Worm (Caenorhabditis elegans) whole organism, L1 larva: ENCODE measurements around the gene prdx-6.

Source experiments
- C04F5.9 ChIP-seq: sonication (generic microtip); optimal IDR thresholded peaks from 2 replicates; lab custom pipeline; 2016; ENCODE audit warnings: missing genetic modification characterization, missing compliant biosample characterization
- C16A3.4 ChIP-seq: fragments of 150-350 bp; optimal IDR thresholded peaks from 2 replicates; lab custom pipeline; 2014; ENCODE audit warnings: missing biosample characterization, missing genetic modification characterization
- F16B12.6 ChIP-seq: fragments of 150-350 bp; optimal IDR thresholded peaks from 2 replicates; lab custom pipeline; 2014; ENCODE audit warnings: missing biosample characterization, missing genetic modification characterization
- Y116A8C.19 ChIP-seq: sonication (generic microtip); optimal IDR thresholded peaks from 2 replicates; lab custom pipeline; 2016; ENCODE audit warnings: missing compliant biosample characterization, missing genetic modification characterization, borderline replicate concordance
- aha-1 ChIP-seq: fragments of 150-350 bp; optimal IDR thresholded peaks from 2 replicates; lab custom pipeline; 2014; ENCODE audit warnings: missing biosample characterization, missing genetic modification characterization
- alr-1 ChIP-seq: fragments of 200-800 bp; sonication (Bioruptor generic); optimal IDR thresholded peaks from 2 replicates; lab custom pipeline; 2018; ENCODE audit warnings: borderline replicate concordance, mild to moderate bottlenecking, missing genetic modification characterization, missing compliant biosample characterization
- aly-2 ChIP-seq: fragments of 150-350 bp; optimal IDR thresholded peaks from 2 replicates; lab custom pipeline; 2014; ENCODE audit warnings: missing biosample characterization, missing genetic modification characterization
- ama-1 ChIP-seq: fragments of 150-350 bp; optimal IDR thresholded peaks from 2 replicates; lab custom pipeline; 2014
- ceh-88 ChIP-seq: fragments of 200-800 bp; sonication (Bioruptor generic); IDR thresholded peaks from 2 replicates; pipeline ENCODE4 v1.3.6; 2022; ENCODE audit warnings: missing genetic modification characterization, missing compliant biosample characterization
- ceh-90 ChIP-seq: sonication (generic microtip); optimal IDR thresholded peaks from 2 replicates; lab custom pipeline; 2016; ENCODE audit warnings: missing genetic modification characterization, missing compliant biosample characterization
- ces-1 ChIP-seq: fragments of 150-350 bp; optimal IDR thresholded peaks from 2 replicates; lab custom pipeline; 2014; ENCODE audit warnings: missing biosample characterization, missing genetic modification reagents, missing genetic modification characterization
- dpl-1 ChIP-seq, 3 experiments: fragments of 150-350 bp in 2 of 3; sonication (generic microtip) in 1 of 3; optimal IDR thresholded peaks; 2 replicates each; lab custom pipeline; 2014 to 2017; ENCODE audit warnings: missing biosample characterization in 3 of 3, missing genetic modification characterization in 3 of 3, missing genetic modification reagents in 3 of 3
- dsc-1 ChIP-seq: sonication (generic microtip); optimal IDR thresholded peaks from 2 replicates; lab custom pipeline; 2016; ENCODE audit warnings: mild to moderate bottlenecking, missing genetic modification characterization, missing compliant biosample characterization
- efl-1 ChIP-seq, 4 experiments: fragments of 150-350 bp; optimal IDR thresholded peaks in 3 of 4; peaks in 1 of 4; 1 replicate in 1 of 4; 2 replicates in 3 of 4; lab custom pipeline; 2014; ENCODE audit warnings: missing biosample characterization in 2 of 4, missing genetic modification characterization in 2 of 4, missing genetic modification reagents in 2 of 4
- efl-3 ChIP-seq: fragments of 200-800 bp; sonication (Bioruptor generic); optimal IDR thresholded peaks from 2 replicates; lab custom pipeline; 2018; ENCODE audit warnings: mild to moderate bottlenecking, missing genetic modification characterization, missing compliant biosample characterization
- egl-13 ChIP-seq: sonication (generic microtip); optimal IDR thresholded peaks from 2 replicates; lab custom pipeline; 2016; ENCODE audit warnings: missing genotype, missing genetic modification reagents, missing genetic modification characterization, missing compliant biosample characterization
- egl-27 ChIP-seq, 2 experiments: fragments of 150-350 bp in 1 of 2; sonication (generic microtip); optimal IDR thresholded peaks; 3 replicates each; lab custom pipeline; 2017 to 2018; ENCODE audit warnings: missing biosample characterization in 2 of 2, missing genetic modification characterization in 2 of 2, missing genetic modification reagents in 2 of 2
- elt-2 ChIP-seq: sonication (generic microtip); optimal IDR thresholded peaks from 2 replicates; lab custom pipeline; 2016; ENCODE audit warnings: missing genetic modification characterization, mild to moderate bottlenecking, inconsistent platforms, missing compliant biosample characterization, missing genetic modification reagents
- elt-3 ChIP-seq, 6 experiments: fragments of 150-350 bp in 1 of 6; sonication (generic microtip); optimal IDR thresholded peaks; 2 replicates each; lab custom pipeline; 2017 to 2018; ENCODE audit warnings: missing biosample characterization in 6 of 6, missing genetic modification characterization in 6 of 6, inconsistent platforms in 1 of 6
- ets-5 ChIP-seq: fragments of 200-800 bp; sonication (Bioruptor generic); IDR thresholded peaks from 2 replicates; pipeline ENCODE4 v1.3.6; 2022; ENCODE audit warnings: missing genetic modification characterization, missing compliant biosample characterization
- fkh-8 ChIP-seq: sonication (generic microtip); optimal IDR thresholded peaks from 2 replicates; lab custom pipeline; 2016; ENCODE audit warnings: mild to moderate bottlenecking, missing genetic modification characterization, missing compliant biosample characterization
- irx-1 ChIP-seq: sonication (generic microtip); optimal IDR thresholded peaks from 2 replicates; lab custom pipeline; 2016; ENCODE audit warnings: missing genetic modification characterization, missing compliant biosample characterization
- isw-1 ChIP-seq: fragments of 200-800 bp; sonication (Bioruptor generic); IDR thresholded peaks from 2 replicates; pipeline ENCODE4 v1.3.6; 2022; ENCODE audit warnings: missing genetic modification characterization, missing compliant biosample characterization
- lin-14 ChIP-seq: fragments of 200-800 bp; sonication (Bioruptor generic); optimal IDR thresholded peaks from 2 replicates; lab custom pipeline; 2018; ENCODE audit warnings: mild to moderate bottlenecking, missing genetic modification characterization, moderate library complexity, missing compliant biosample characterization
- lin-15B ChIP-seq: fragments of 150-350 bp; sonication (generic microtip); optimal IDR thresholded peaks from 3 replicates; lab custom pipeline; 2014; ENCODE audit warnings: missing biosample characterization, missing genetic modification characterization
- lin-39 ChIP-seq: fragments of 150-350 bp; optimal IDR thresholded peaks from 2 replicates; lab custom pipeline; 2014; ENCODE audit warnings: missing biosample characterization, missing genetic modification reagents, missing genetic modification characterization
- lir-3 ChIP-seq: sonication (generic microtip); optimal IDR thresholded peaks from 2 replicates; lab custom pipeline; 2016; ENCODE audit warnings: mild to moderate bottlenecking, missing genetic modification characterization, moderate library complexity, missing compliant biosample characterization; ENCODE audit not compliant: poor library complexity
- lsy-2 ChIP-seq, 2 experiments: fragments of 150-350 bp; optimal IDR thresholded peaks; 2 replicates each; lab custom pipeline; 2014; ENCODE audit warnings: missing biosample characterization in 2 of 2, missing genetic modification characterization in 2 of 2
- mep-1 ChIP-seq: fragments of 150-350 bp; optimal IDR thresholded peaks from 2 replicates; lab custom pipeline; 2014; ENCODE audit warnings: missing biosample characterization, missing genetic modification characterization
- nhr-11 ChIP-seq: fragments of 150-350 bp; optimal IDR thresholded peaks from 2 replicates; lab custom pipeline; 2014; ENCODE audit warnings: missing biosample characterization, missing genetic modification characterization
- nhr-12 ChIP-seq: sonication (generic microtip); optimal IDR thresholded peaks from 2 replicates; lab custom pipeline; 2017; ENCODE audit warnings: missing biosample characterization, missing genetic modification characterization
- nhr-237 ChIP-seq: fragments of 150-350 bp; optimal IDR thresholded peaks from 2 replicates; lab custom pipeline; 2014; ENCODE audit warnings: missing biosample characterization, missing genetic modification characterization
- nhr-47 ChIP-seq: sonication (generic microtip); optimal IDR thresholded peaks from 2 replicates; lab custom pipeline; 2016; ENCODE audit warnings: mild to moderate bottlenecking, missing genetic modification characterization, moderate library complexity, missing compliant biosample characterization
- nhr-71 ChIP-seq: sonication (generic microtip); optimal IDR thresholded peaks from 2 replicates; lab custom pipeline; 2016; ENCODE audit warnings: mild to moderate bottlenecking, missing genetic modification characterization, moderate library complexity, missing compliant biosample characterization
- nhr-77 ChIP-seq: fragments of 150-350 bp; optimal IDR thresholded peaks from 2 replicates; lab custom pipeline; 2014; ENCODE audit warnings: missing biosample characterization, missing genetic modification characterization
- nhr-85 ChIP-seq: sonication (generic microtip); peaks from one replicate; lab custom pipeline; 2016; ENCODE audit warnings: missing genetic modification characterization, inconsistent platforms, missing compliant biosample characterization
- nhr-90 ChIP-seq: sonication (generic microtip); optimal IDR thresholded peaks from 2 replicates; lab custom pipeline; 2016; ENCODE audit warnings: mild to moderate bottlenecking, missing genetic modification characterization, missing compliant biosample characterization; ENCODE audit not compliant: poor library complexity
- pag-3 ChIP-seq: sonication (generic microtip); optimal IDR thresholded peaks from 2 replicates; lab custom pipeline; 2017; ENCODE audit warnings: missing genetic modification characterization, mild to moderate bottlenecking, missing compliant biosample characterization, antibody characterized with exemption, borderline replicate concordance; ENCODE audit not compliant: insufficient read depth
- pqm-1 ChIP-seq: sonication (generic microtip); optimal IDR thresholded peaks from 3 replicates; lab custom pipeline; 2017; ENCODE audit warnings: missing biosample characterization, missing genetic modification characterization
- rnt-1 ChIP-seq: sonication (generic microtip); optimal IDR thresholded peaks from 2 replicates; lab custom pipeline; 2016; ENCODE audit warnings: mild to moderate bottlenecking, missing genetic modification characterization, moderate library complexity, missing compliant biosample characterization
- snpc-4 ChIP-seq: fragments of 150-350 bp; optimal IDR thresholded peaks from 2 replicates; lab custom pipeline; 2014; ENCODE audit warnings: missing biosample characterization, missing genetic modification characterization
- snu-23 ChIP-seq: sonication (generic microtip); optimal IDR thresholded peaks from 2 replicates; lab custom pipeline; 2016; ENCODE audit warnings: missing genetic modification characterization, missing compliant biosample characterization
- sox-4 ChIP-seq: sonication (generic microtip); optimal IDR thresholded peaks from 2 replicates; lab custom pipeline; 2016; ENCODE audit warnings: missing genetic modification characterization, missing compliant biosample characterization
- sup-37 ChIP-seq: fragments of 200-800 bp; sonication (Bioruptor generic); optimal IDR thresholded peaks from 2 replicates; lab custom pipeline; 2018; ENCODE audit warnings: mild to moderate bottlenecking, missing genetic modification characterization, missing compliant biosample characterization
- swsn-7 ChIP-seq: sonication (generic microtip); optimal IDR thresholded peaks from 2 replicates; lab custom pipeline; 2016; ENCODE audit warnings: missing genetic modification characterization, missing compliant biosample characterization
- tbx-2 ChIP-seq: sonication (generic microtip); optimal IDR thresholded peaks from 2 replicates; lab custom pipeline; 2016; ENCODE audit warnings: missing genetic modification characterization, missing compliant biosample characterization
- unc-130 ChIP-seq: fragments of 150-350 bp; optimal IDR thresholded peaks from 2 replicates; lab custom pipeline; 2017; ENCODE audit warnings: missing biosample characterization, missing genetic modification characterization, inconsistent platforms
- unc-86 ChIP-seq: sonication (generic microtip); optimal IDR thresholded peaks from 2 replicates; lab custom pipeline; 2016; ENCODE audit warnings: missing genetic modification characterization, missing compliant biosample characterization
- unc-98 ChIP-seq: fragments of 200-800 bp; sonication (Bioruptor generic); IDR thresholded peaks from 2 replicates; pipeline ENCODE4 v1.3.6; 2022; ENCODE audit warnings: missing genetic modification characterization, missing compliant biosample characterization
- vab-15 ChIP-seq: sonication (generic microtip); optimal IDR thresholded peaks from 2 replicates; lab custom pipeline; 2017; ENCODE audit warnings: missing genotype, mild to moderate bottlenecking, missing genetic modification characterization, missing compliant biosample characterization
- zag-1 ChIP-seq: fragments of 150-350 bp; optimal IDR thresholded peaks from 2 replicates; lab custom pipeline; 2014; ENCODE audit warnings: missing biosample characterization, missing genetic modification characterization
- ztf-11 ChIP-seq, 2 experiments: sonication (generic microtip); optimal IDR thresholded peaks; 2 replicates each; lab custom pipeline; 2016 to 2017; ENCODE audit warnings: missing genetic modification characterization in 2 of 2, missing biosample characterization in 1 of 2, missing compliant biosample characterization in 1 of 2

The prdx-6 gene

DNA sequence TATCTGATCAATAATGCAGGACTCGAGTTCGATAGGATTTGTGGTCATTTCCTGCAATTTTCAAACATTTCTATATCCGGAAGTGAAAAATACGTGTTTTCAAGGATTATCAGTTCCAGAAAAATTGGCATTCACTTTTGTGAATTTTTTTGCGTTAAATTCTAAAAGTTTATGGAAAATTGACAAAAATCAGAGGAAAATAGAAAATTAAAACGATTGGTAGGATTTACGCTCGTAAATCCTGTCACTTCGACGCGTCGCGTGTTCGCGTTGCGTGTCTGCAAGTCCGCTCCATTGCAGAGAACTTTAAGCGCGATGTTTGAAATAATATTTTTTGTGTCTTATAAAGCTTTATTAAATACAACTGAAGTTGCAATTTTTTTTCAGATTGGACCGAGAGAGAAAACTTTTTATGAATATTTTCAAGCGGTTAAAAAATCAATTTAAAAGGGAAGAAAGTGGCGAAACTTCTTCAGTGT lies 37.1 kb downstream of the prdx-6 start, which contains the start of gene rcat-1:
Gene rcat-1, minus strand, starts transcription at position 51 of the 479 bp plus-strand sequence.
- TF ChIP-seq sup-37 (GFP tag; lab: Kevin White, UChicago), result no peak
- peak; percentile 76 for TF ChIP-seq fkh-8
- TF ChIP-seq nhr-11 (tag; lab: Kevin White, UChicago), result peak; percentile 43
- no peak for TF ChIP-seq nhr-12 (tag; lab: Kevin White, UChicago)
- peak; percentile 82 for TF ChIP-seq nhr-77
- TF ChIP-seq swsn-7 (tag; lab: Kevin White, UChicago), result peak; percentile 62
- peak; percentile 59 for TF ChIP-seq unc-86 (tag; lab: Kevin White, UChicago)
- TF ChIP-seq nhr-90, result peak; percentile 55
- TF ChIP-seq zag-1 (tag; lab: Kevin White, UChicago), result peak; percentile 49
- peak; percentile 72 for TF ChIP-seq lin-14 (GFP tag; lab: Kevin White, UChicago)
- peak; percentile 80 for TF ChIP-seq isw-1 (GFP tag; lab: Robert Waterston, UW)
- TF ChIP-seq ceh-88 (GFP tag; lab: Robert Waterston, UW), result no peak
- peak; percentile 96 for TF ChIP-seq lin-15B
- no peak for TF ChIP-seq alr-1
- no peak for TF ChIP-seq ets-5
- peak in 1 of 2 experiments; percentile 43 for TF ChIP-seq egl-27 (tag; optimal IDR thresholded peaks at IDR 0.05; lab: Kevin White, UChicago)
- TF ChIP-seq ama-1 (lab: Kevin White, UChicago), result peak; percentile 8
- peak; percentile 84 for TF ChIP-seq nhr-47
- peak; percentile 88 for TF ChIP-seq nhr-71 (tag; lab: Kevin White, UChicago)
- peak in 3 of 6 experiments; percentile 59 to 93 (median 66) for TF ChIP-seq elt-3 (tag; optimal IDR thresholded peaks at IDR 0.05; lab: Kevin White, UChicago)
- peak; percentile 43 for TF ChIP-seq lir-3 (tag; lab: Kevin White, UChicago)
- TF ChIP-seq snpc-4 (tag; lab: Kevin White, UChicago), result peak; percentile 29
- no peak for TF ChIP-seq pqm-1 (tag; lab: Kevin White, UChicago)
- no peak for TF ChIP-seq ztf-11 (tag; optimal IDR thresholded peaks at IDR 0.05; lab: Kevin White, UChicago)
- TF ChIP-seq rnt-1 (tag; lab: Kevin White, UChicago), result peak; percentile 84
- TF ChIP-seq efl-1 (optimal IDR thresholded peaks at IDR 0.05; lab: Kevin White, UChicago), result peak; percentile 92 to 97
- TF ChIP-seq efl-1 (GFP tag; optimal IDR thresholded peaks at IDR 0.05 in 1 of 2; lab: Kevin White, UChicago), result peak; percentile 96 to 99
- no peak for TF ChIP-seq sox-4 (tag; lab: Kevin White, UChicago)
- peak; percentile 10 for TF ChIP-seq aly-2
- TF ChIP-seq vab-15 (tag; lab: Kevin White, UChicago), result no peak
- TF ChIP-seq nhr-237, result peak; percentile 81
- peak; percentile 35 for TF ChIP-seq ceh-90 (tag; lab: Kevin White, UChicago)
- peak; percentile 47 for TF ChIP-seq irx-1 (tag; lab: Kevin White, UChicago)
- peak; percentile 97 for TF ChIP-seq C16A3.4 (tag; lab: Kevin White, UChicago)
- TF ChIP-seq nhr-85, result peak; percentile 87
- peak; percentile 44 for TF ChIP-seq dsc-1 (tag; lab: Kevin White, UChicago)
- TF ChIP-seq aha-1 (tag; lab: Kevin White, UChicago), result no peak
- TF ChIP-seq F16B12.6 (tag; lab: Kevin White, UChicago), result peak; percentile 73
- TF ChIP-seq tbx-2 (tag; lab: Kevin White, UChicago), result peak; percentile 80
- peak; percentile 85 to 96 for TF ChIP-seq lsy-2 (tag; optimal IDR thresholded peaks at IDR 0.05; lab: Kevin White, UChicago)
- peak; percentile 98 for TF ChIP-seq unc-130
- TF ChIP-seq ces-1, result no peak
- TF ChIP-seq dpl-1 (GFP tag; optimal IDR thresholded peaks at IDR 0.05; lab: Kevin White, UChicago), result peak; percentile 94 to 97 (median 95)
- no peak for TF ChIP-seq elt-2
- TF ChIP-seq snu-23 (GFP tag; lab: Kevin White, UChicago), result peak; percentile 88
- TF ChIP-seq unc-98 (GFP tag; lab: Robert Waterston, UW), result no peak
- TF ChIP-seq egl-13 (tag; lab: Kevin White, UChicago), result no peak
- peak; percentile 20 for TF ChIP-seq C04F5.9 (tag; lab: Kevin White, UChicago)
- TF ChIP-seq Y116A8C.19 (tag; lab: Kevin White, UChicago), result no peak
- TF ChIP-seq mep-1 (tag; lab: Kevin White, UChicago), result peak; percentile 87
- no peak for TF ChIP-seq pag-3
- peak; percentile 14 for TF ChIP-seq lin-39 (tag; lab: Kevin White, UChicago)
- no peak for TF ChIP-seq efl-3 (GFP tag; lab: Kevin White, UChicago)
